Fruit fly (Drosophila melanogaster) Kc167 (cell line): Measurements from ENCODE around the gene ncm.

Experiments
- Myc ChIP-seq: fragments of >200 bp; optimal IDR thresholded peaks from 2 replicates; lab custom pipeline; 2017; ENCODE audit warnings: missing external identifiers
- Sin3A ChIP-seq: fragments of >200 bp; optimal IDR thresholded peaks from 2 replicates; lab custom pipeline; 2018; ENCODE audit warnings: missing external identifiers
- h ChIP-seq: fragments of >200 bp; optimal IDR thresholded peaks from 3 replicates; lab custom pipeline; 2018; ENCODE audit warnings: missing external identifiers
- insv ChIP-seq: fragments of >200 bp; optimal IDR thresholded peaks from 3 replicates; lab custom pipeline; 2018; ENCODE audit warnings: missing external identifiers
- psq ChIP-seq: fragments of >200 bp; optimal IDR thresholded peaks from 2 replicates; lab custom pipeline; 2017; ENCODE audit warnings: missing external identifiers
- ttk ChIP-seq: sonication (Bioruptor generic); optimal IDR thresholded peaks from 2 replicates; lab custom pipeline; 2017; ENCODE audit warnings: missing external identifiers

DNA sequence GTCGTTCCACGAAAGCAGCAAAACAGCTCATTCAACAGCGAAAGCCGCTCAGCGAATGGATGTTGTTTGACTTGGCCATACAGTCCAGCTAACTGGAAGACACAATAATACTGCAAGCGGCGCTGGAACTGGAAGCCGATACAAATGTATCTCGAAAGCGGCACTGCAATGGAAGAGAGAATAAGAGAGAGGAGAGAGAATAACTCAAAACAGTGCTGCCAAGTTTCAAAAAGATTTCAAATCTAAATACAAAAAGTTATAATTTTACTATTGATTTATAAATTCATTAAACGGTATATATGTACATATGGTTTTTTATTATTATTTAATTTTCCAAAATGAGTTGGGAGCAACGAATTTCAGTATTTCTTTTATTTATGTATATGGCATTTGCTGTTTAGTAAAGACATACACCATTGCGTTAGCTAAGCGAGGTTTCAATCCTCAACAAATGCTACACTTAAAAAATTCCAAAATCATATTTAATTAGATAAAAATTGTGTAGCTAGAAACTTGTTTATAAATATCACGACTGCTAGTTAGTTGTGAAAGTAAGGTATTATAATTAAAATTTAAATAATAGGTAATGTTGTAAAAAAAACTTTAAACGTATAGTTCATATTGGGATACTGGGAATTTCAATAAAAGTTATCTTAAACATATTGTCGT lies 35.8 kb upstream of the ncm start, which contains the start of gene CG10283:
- TF ChIP-seq psq (no peak), insv (lab: Kevin White, UChicago) (no peak), h (no peak), Myc (lab: Kevin White, UChicago) (no peak), ttk (lab: Kevin White, UChicago) (no peak), Sin3A (lab: Kevin White, UChicago) (no peak)
